Worm (Caenorhabditis elegans): ENCODE measurements around the gene Y73C8C.4.

DNA sequence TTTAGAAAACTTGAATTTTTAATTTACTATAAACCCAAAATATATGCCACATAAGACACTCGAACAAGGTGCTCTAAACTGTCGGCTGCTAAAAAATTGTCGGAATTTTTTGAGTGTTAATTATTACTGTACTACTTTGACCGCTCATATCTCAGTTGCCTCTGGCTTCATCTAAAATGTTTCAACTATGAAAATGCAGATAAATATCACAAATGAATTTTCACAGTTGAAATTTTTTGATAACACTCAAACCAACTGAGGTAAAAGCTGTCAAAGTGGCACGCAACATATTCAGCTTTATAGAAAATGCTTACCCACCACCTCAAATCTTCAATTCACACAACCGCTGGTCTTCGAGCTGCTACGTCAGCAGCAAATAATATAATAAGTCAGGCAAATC, 13.2 kb downstream of the Y73C8C.4 start, which contains the start of gene acs-21:
- TF ChIP-seq ama-1 (optimal IDR thresholded peaks at IDR 0.05) (no peak), flt-1 (GFP tag; IDR thresholded peaks at IDR 0.05) (no peak), B0310.2 (tag; optimal IDR thresholded peaks at IDR 0.05) (no peak), ceh-36 (tag; optimal IDR thresholded peaks at IDR 0.05) (no peak), sea-1 (GFP tag; conservative IDR thresholded peaks at IDR 0.05) (no peak), tbx-11 (GFP tag; IDR thresholded peaks at IDR 0.05) (no peak), tbx-37 (GFP tag; conservative IDR thresholded peaks at IDR 0.05) (no peak), tra-4 (tag; optimal IDR thresholded peaks at IDR 0.05) (no peak), aly-1 (tag; optimal IDR thresholded peaks at IDR 0.05) (no peak), pes-1 (GFP tag; IDR thresholded peaks at IDR 0.05) (no peak), ceh-13 (GFP tag; optimal IDR thresholded peaks at IDR 0.05) (no peak)

Data from whole organism, early embryonic.